Fruit fly (Drosophila melanogaster) whole organism, prepupa: ENCODE measurements around the gene CG32846.

ENCODE experiments used
- Blimp-1 ChIP-seq: fragments of 200-800 bp; sonication (Bioruptor generic); optimal IDR thresholded peaks from 3 replicates; lab custom pipeline; 2017; ENCODE audit warnings: missing biosample characterization, missing genetic modification characterization, mild to moderate bottlenecking, moderate library complexity, missing genetic modification reagents
- CG10631 ChIP-seq: fragments of 200-800 bp; sonication (Bioruptor generic); optimal IDR thresholded peaks from 2 replicates; lab custom pipeline; 2016; ENCODE audit warnings: missing biosample characterization, missing genetic modification characterization
- CG10669 ChIP-seq: fragments of 200-800 bp; sonication (Bioruptor generic); optimal IDR thresholded peaks from 3 replicates; lab custom pipeline; 2018; ENCODE audit warnings: missing biosample characterization, mild to moderate bottlenecking, missing genetic modification characterization, moderate library complexity
- CG11294 ChIP-seq: fragments of 200-800 bp; sonication (Bioruptor generic); IDR thresholded peaks from 2 replicates; pipeline ENCODE4 v1.3.6; 2022; ENCODE audit warnings: missing biosample characterization, missing genetic modification characterization
- CG11902 ChIP-seq: fragments of 200-800 bp; sonication (Bioruptor generic); optimal IDR thresholded peaks from 3 replicates; lab custom pipeline; 2016; ENCODE audit warnings: missing biosample characterization, missing genetic modification characterization
- CG15336 ChIP-seq: fragments of 200-800 bp; sonication (Bioruptor generic); IDR thresholded peaks from 2 replicates; pipeline ENCODE4 v1.3.6; 2022; ENCODE audit warnings: missing biosample characterization, missing genetic modification characterization
- CG1621 ChIP-seq: fragments of 200-800 bp; sonication (Bioruptor generic); optimal IDR thresholded peaks from 3 replicates; lab custom pipeline; 2018; ENCODE audit warnings: missing biosample characterization, mild to moderate bottlenecking, missing genetic modification characterization
- CG16779 ChIP-seq: fragments of 200-800 bp; sonication (Bioruptor generic); optimal IDR thresholded peaks from 3 replicates; lab custom pipeline; 2017; ENCODE audit warnings: missing biosample characterization, mild to moderate bottlenecking, missing genetic modification characterization
- CG31627 ChIP-seq: fragments of 200-800 bp; sonication (Bioruptor generic); optimal IDR thresholded peaks from 3 replicates; lab custom pipeline; 2016; ENCODE audit warnings: missing biosample characterization, missing genetic modification characterization
- CG32006 ChIP-seq: fragments of 200-800 bp; sonication (Bioruptor generic); optimal IDR thresholded peaks from 3 replicates; lab custom pipeline; 2017; ENCODE audit warnings: missing biosample characterization, mild to moderate bottlenecking, missing genetic modification characterization
- CG4318 ChIP-seq: fragments of 200-800 bp; sonication (Bioruptor generic); optimal IDR thresholded peaks from 3 replicates; lab custom pipeline; 2017; ENCODE audit warnings: missing biosample characterization, mild to moderate bottlenecking, missing genetic modification characterization
- CG6163 ChIP-seq: fragments of 200-800 bp; sonication (Bioruptor generic); IDR thresholded peaks from 3 replicates; pipeline ENCODE4 v1.3.6; 2022; ENCODE audit warnings: missing biosample characterization, missing genetic modification characterization
- CG6276 ChIP-seq: fragments of 200-800 bp; sonication (Bioruptor generic); optimal IDR thresholded peaks from 2 replicates; lab custom pipeline; 2017; ENCODE audit warnings: missing biosample characterization, mild to moderate bottlenecking, missing genetic modification characterization
- CG6792 ChIP-seq: fragments of 200-800 bp; sonication (Bioruptor generic); optimal IDR thresholded peaks from 3 replicates; lab custom pipeline; 2016; ENCODE audit warnings: missing biosample characterization, missing genetic modification characterization
- CG6808 ChIP-seq: fragments of 200-800 bp; sonication (Bioruptor generic); optimal IDR thresholded peaks from 3 replicates; lab custom pipeline; 2017; ENCODE audit warnings: missing biosample characterization, missing genetic modification characterization, mild to moderate bottlenecking, moderate library complexity, missing genetic modification reagents
- CG6854 ChIP-seq: fragments of 200-800 bp; sonication (Bioruptor generic); optimal IDR thresholded peaks from 2 replicates; lab custom pipeline; 2017; ENCODE audit warnings: missing biosample characterization, mild to moderate bottlenecking, missing genetic modification characterization
- CG8119 ChIP-seq: fragments of 200-800 bp; sonication (Bioruptor generic); IDR thresholded peaks from 3 replicates; pipeline ENCODE4 v1.3.6; 2022; ENCODE audit warnings: missing biosample characterization, missing genetic modification characterization
- CG8319 ChIP-seq: fragments of 200-800 bp; sonication (Bioruptor generic); optimal IDR thresholded peaks from 3 replicates; lab custom pipeline; 2016; ENCODE audit warnings: missing biosample characterization, missing genetic modification characterization
- CG8632 ChIP-seq: fragments of 200-800 bp; sonication (Bioruptor generic); optimal IDR thresholded peaks from 3 replicates; lab custom pipeline; 2016; ENCODE audit warnings: missing biosample characterization, missing genetic modification characterization
- Eip78C ChIP-seq: fragments of 200-800 bp; sonication (Bioruptor generic); peaks from one replicate; lab custom pipeline; 2016; ENCODE audit warnings: missing biosample characterization, missing genetic modification characterization
- Eip93F ChIP-seq: fragments of 200-800 bp; sonication (Bioruptor generic); optimal IDR thresholded peaks from 2 replicates; lab custom pipeline; 2016; ENCODE audit warnings: missing biosample characterization, mild to moderate bottlenecking, missing genetic modification characterization
- Hr38 ChIP-seq: sonication (Bioruptor generic); optimal IDR thresholded peaks from 2 replicates; lab custom pipeline; 2016; ENCODE audit warnings: missing biosample characterization, missing genetic modification characterization
- Hr39 ChIP-seq: fragments of 200-800 bp; sonication (Bioruptor generic); optimal IDR thresholded peaks from 2 replicates; lab custom pipeline; 2016; ENCODE audit warnings: missing biosample characterization, missing genetic modification characterization
- Hr4 ChIP-seq: fragments of 200-800 bp; sonication (Bioruptor generic); optimal IDR thresholded peaks from 3 replicates; lab custom pipeline; 2016; ENCODE audit warnings: missing biosample characterization, missing genetic modification characterization
- Lpt ChIP-seq: fragments of 200-800 bp; sonication (Bioruptor generic); optimal IDR thresholded peaks from 3 replicates; lab custom pipeline; 2016; ENCODE audit warnings: missing biosample characterization, missing genetic modification characterization
- Met ChIP-seq: fragments of 200-800 bp; sonication (Bioruptor generic); optimal IDR thresholded peaks from 3 replicates; lab custom pipeline; 2016; ENCODE audit warnings: missing biosample characterization, missing genetic modification characterization
- OdsH ChIP-seq: fragments of 200-800 bp; sonication (Bioruptor generic); optimal IDR thresholded peaks from 3 replicates; lab custom pipeline; 2016; ENCODE audit warnings: missing biosample characterization, missing genetic modification characterization
- Smox ChIP-seq: fragments of 200-800 bp; sonication (Bioruptor generic); optimal IDR thresholded peaks from 3 replicates; lab custom pipeline; 2016; ENCODE audit warnings: missing biosample characterization, missing genetic modification characterization
- Sox14 ChIP-seq: fragments of 200-800 bp; sonication (Bioruptor generic); optimal IDR thresholded peaks from 3 replicates; lab custom pipeline; 2016; ENCODE audit warnings: missing biosample characterization, missing genetic modification characterization
- Sox15 ChIP-seq: fragments of 200-800 bp; sonication (Bioruptor generic); optimal IDR thresholded peaks from 3 replicates; lab custom pipeline; 2016; ENCODE audit warnings: missing biosample characterization, missing genetic modification characterization
- achi ChIP-seq: fragments of 200-800 bp; sonication (Bioruptor generic); optimal IDR thresholded peaks from 3 replicates; lab custom pipeline; 2016; ENCODE audit warnings: missing biosample characterization, missing genetic modification characterization
- acj6 ChIP-seq: fragments of 200-800 bp; sonication (Bioruptor generic); optimal IDR thresholded peaks from 3 replicates; lab custom pipeline; 2016; ENCODE audit warnings: missing biosample characterization, missing genetic modification characterization
- dsx ChIP-seq: fragments of 200-800 bp; optimal IDR thresholded peaks from 3 replicates; lab custom pipeline; 2019; ENCODE audit warnings: missing biosample characterization, mild to moderate bottlenecking, missing genetic modification characterization, moderate library complexity; ENCODE audit not compliant: poor library complexity, severe bottlenecking
- esn ChIP-seq: fragments of 200-800 bp; sonication (Bioruptor generic); optimal IDR thresholded peaks from 2 replicates; lab custom pipeline; 2016; ENCODE audit warnings: missing biosample characterization, mild to moderate bottlenecking, missing genetic modification characterization, moderate library complexity
- fd59A ChIP-seq: fragments of 200-800 bp; sonication (Bioruptor generic); optimal IDR thresholded peaks from 2 replicates; lab custom pipeline; 2017; ENCODE audit warnings: missing biosample characterization, mild to moderate bottlenecking, missing genetic modification characterization, missing genetic modification reagents
- fd85E ChIP-seq: fragments of 200-800 bp; sonication (Bioruptor generic); optimal IDR thresholded peaks from 3 replicates; lab custom pipeline; 2016; ENCODE audit warnings: missing biosample characterization, missing genetic modification characterization
- fkh ChIP-seq: fragments of 200-800 bp; sonication (Bioruptor generic); optimal IDR thresholded peaks from 3 replicates; lab custom pipeline; 2017; ENCODE audit warnings: missing biosample characterization, mild to moderate bottlenecking, missing genetic modification characterization, moderate library complexity
- pdm3 ChIP-seq: fragments of 200-800 bp; sonication (Bioruptor generic); optimal IDR thresholded peaks from 3 replicates; lab custom pipeline; 2016; ENCODE audit warnings: missing biosample characterization, missing genetic modification characterization
- salr ChIP-seq, 2 experiments: fragments of 200-800 bp; sonication (Bioruptor generic); optimal IDR thresholded peaks; 3 replicates each; lab custom pipeline; 2016 to 2018; ENCODE audit warnings: missing biosample characterization in 2 of 2, missing genetic modification characterization in 2 of 2, mild to moderate bottlenecking in 1 of 2
- ss ChIP-seq, 2 experiments: fragments of 200-800 bp; sonication (Bioruptor generic); optimal IDR thresholded peaks; 2 replicates in 1 of 2; 3 replicates in 1 of 2; lab custom pipeline; 2017 to 2018; ENCODE audit warnings: mild to moderate bottlenecking in 2 of 2, missing biosample characterization in 2 of 2, missing genetic modification characterization in 2 of 2, moderate library complexity in 1 of 2
- svp ChIP-seq: fragments of 200-800 bp; sonication (Bioruptor generic); peaks from one replicate; lab custom pipeline; 2016; ENCODE audit warnings: missing biosample characterization, missing genetic modification characterization
- topi ChIP-seq: fragments of 200-800 bp; sonication (Bioruptor generic); optimal IDR thresholded peaks from 3 replicates; lab custom pipeline; 2016; ENCODE audit warnings: missing biosample characterization, missing genetic modification characterization

The CG32846 gene

dm6 chr3L:2951518-2951917 lies at the start of gene CG32846:
Gene CG32846, minus strand, starts transcription at chr3L:2951618.
- TF ChIP-seq acj6 (GFP tag; lab: Kevin White, UChicago) (no peak), svp (GFP tag; lab: Kevin White, UChicago) (peak; percentile 16)

- no peak for TF ChIP-seq CG6792 (GFP tag; lab: Kevin White, UChicago)
- no peak for TF ChIP-seq CG6854 (GFP tag; lab: Kevin White, UChicago)
- no peak for TF ChIP-seq CG8319 (GFP tag; lab: Kevin White, UChicago)
- TF ChIP-seq, all 60 proteins: peak for 0
Measured at dm6 chr3L:2994872-2995271, 43.5 kb upstream of the CG32846 start, which contains the start of gene CG2113. Gene CG2113, plus strand, starts transcription at chr3L:2995172.

- no peak for TF ChIP-seq CG32006
- peak; percentile 33 for TF ChIP-seq svp (GFP tag; lab: Kevin White, UChicago)
- TF ChIP-seq, all 60 proteins: peak for 1
Measured at dm6 chr3L:2987749-2988148, 36.3 kb upstream of the CG32846 start.

- TF ChIP-seq dsx (GFP tag; lab: Kevin White, UChicago) (no peak), CG8119 (no peak), Lpt (GFP tag; lab: Kevin White, UChicago) (no peak), CG6854 (GFP tag; lab: Kevin White, UChicago) (no peak), Sox14 (GFP tag; lab: Kevin White, UChicago) (no peak), pdm3 (GFP tag; lab: Kevin White, UChicago) (no peak)
Measured at dm6 chr3L:2986302-2986701, 34.9 kb upstream of the CG32846 start.

- TF ChIP-seq CG6808 (GFP tag; lab: Kevin White, UChicago) (peak; percentile 56), Hr39 (GFP tag; lab: Kevin White, UChicago) (no peak), Hr4 (GFP tag; lab: Kevin White, UChicago) (no peak), CG10669 (GFP tag; lab: Kevin White, UChicago) (peak; percentile 25), achi (GFP tag; lab: Kevin White, UChicago) (no peak), Hr38 (GFP tag; lab: Kevin White, UChicago) (no peak), CG15336 (0 out of 2 replicates have a peak, but pooled peaks have one; percentile 27), CG11902 (GFP tag; lab: Kevin White, UChicago) (no peak), CG32006 (no peak), fd85E (GFP tag; lab: Kevin White, UChicago) (no peak), CG10631 (GFP tag; lab: Kevin White, UChicago) (no peak), Blimp-1 (GFP tag; lab: Kevin White, UChicago) (no peak), OdsH (GFP tag; lab: Kevin White, UChicago) (no peak), esn (no peak), Met (no peak), Sox15 (GFP tag; lab: Kevin White, UChicago) (no peak), CG8119 (no peak), CG6163 (peak; percentile 58; the same call in 1 of the 3 replicates), CG6854 (GFP tag; lab: Kevin White, UChicago) (peak; percentile 78), salr (GFP tag; optimal IDR thresholded peaks at IDR 0.05; lab: Kevin White, UChicago) (no peak), CG6276 (GFP tag; lab: Kevin White, UChicago) (peak; percentile 81), CG1621 (tag; lab: Kevin White, UChicago) (no peak), acj6 (GFP tag; lab: Kevin White, UChicago) (no peak), fkh (GFP tag; lab: Kevin White, UChicago) (no peak), ss (GFP tag; optimal IDR thresholded peaks at IDR 0.05; lab: Kevin White, UChicago) (no peak), Sox14 (GFP tag; lab: Kevin White, UChicago) (no peak), Smox (GFP tag; lab: Kevin White, UChicago) (no peak), Eip78C (GFP tag; lab: Kevin White, UChicago) (no peak), CG8319 (GFP tag; lab: Kevin White, UChicago) (no peak), CG16779 (tag; lab: Kevin White, UChicago) (no peak), fd59A (GFP tag; lab: Kevin White, UChicago) (no peak), Eip93F (GFP tag; lab: Kevin White, UChicago) (no peak), CG4318 (no peak), svp (GFP tag; lab: Kevin White, UChicago) (no peak), topi (no peak), CG31627 (GFP tag; lab: Kevin White, UChicago) (no peak), pdm3 (GFP tag; lab: Kevin White, UChicago) (no peak), CG8632 (GFP tag; lab: Kevin White, UChicago) (no peak), CG11294 (no peak)
Measured at dm6 chr3L:2980856-2981255, 29.4 kb upstream of the CG32846 start, which contains the start of gene CPT2. Gene CPT2, plus strand, starts transcription at chr3L:2981022.
